Fruit fly (Drosophila melanogaster) whole organism, embryonic: ENCODE data around the gene beat-IIIc.

ENCODE experiments used
- Adf1 ChIP-seq: fragments of 200-800 bp; sonication (Bioruptor generic); IDR thresholded peaks from 2 replicates; pipeline ENCODE4 v1.3.6; 2022; ENCODE audit warnings: missing biosample characterization, missing genetic modification characterization
- Aef1 ChIP-seq: fragments of 200-800 bp; sonication (Bioruptor generic); IDR thresholded peaks from 3 replicates; pipeline ENCODE4 v1.3.6; 2022; ENCODE audit warnings: missing biosample characterization, missing genetic modification characterization
- CG12071 ChIP-seq: fragments of 200-800 bp; sonication (Bioruptor generic); optimal IDR thresholded peaks from 3 replicates; lab custom pipeline; 2018; ENCODE audit warnings: missing biosample characterization, mild to moderate bottlenecking, missing genetic modification characterization
- CG12942 ChIP-seq: fragments of 200-800 bp; sonication (Bioruptor generic); optimal IDR thresholded peaks from 3 replicates; lab custom pipeline; 2016; ENCODE audit warnings: missing biosample characterization, missing genetic modification characterization
- CG13296 ChIP-seq: fragments of 200-800 bp; sonication (Bioruptor generic); optimal IDR thresholded peaks from 3 replicates; lab custom pipeline; 2018; ENCODE audit warnings: missing biosample characterization, mild to moderate bottlenecking, missing genetic modification characterization
- CG15011 ChIP-seq: fragments of 200-800 bp; sonication (Bioruptor generic); optimal IDR thresholded peaks from 3 replicates; lab custom pipeline; 2018; ENCODE audit warnings: missing biosample characterization, mild to moderate bottlenecking, missing genetic modification characterization
- CG17186 ChIP-seq: fragments of 200-800 bp; sonication (Bioruptor generic); optimal IDR thresholded peaks from 3 replicates; lab custom pipeline; 2017; ENCODE audit warnings: missing biosample characterization, missing genetic modification reagents, missing genetic modification characterization
- CG17359 ChIP-seq: fragments of 200-800 bp; sonication (Bioruptor generic); optimal IDR thresholded peaks from 3 replicates; lab custom pipeline; 2018; ENCODE audit warnings: missing biosample characterization, mild to moderate bottlenecking, missing genetic modification characterization, moderate library complexity
- CG2199 ChIP-seq: fragments of 200-800 bp; sonication (Bioruptor generic); IDR thresholded peaks from 3 replicates; pipeline ENCODE4 v1.3.6; 2022; ENCODE audit warnings: missing biosample characterization, missing genetic modification characterization
- CG33213 ChIP-seq: fragments of 200-800 bp; sonication (Bioruptor generic); optimal IDR thresholded peaks from 3 replicates; lab custom pipeline; 2016; ENCODE audit warnings: missing biosample characterization, missing genetic modification characterization
- CG34376 ChIP-seq: fragments of 200-800 bp; sonication (Bioruptor generic); optimal IDR thresholded peaks from 2 replicates; lab custom pipeline; 2018; ENCODE audit warnings: missing biosample characterization, mild to moderate bottlenecking, missing genetic modification characterization
- CG4424 ChIP-seq: fragments of 200-800 bp; sonication (Bioruptor generic); optimal IDR thresholded peaks from 3 replicates; lab custom pipeline; 2016; ENCODE audit warnings: missing biosample characterization, missing genetic modification characterization
- CG7271 ChIP-seq: fragments of 200-800 bp; sonication (Bioruptor generic); optimal IDR thresholded peaks from 2 replicates; lab custom pipeline; 2018; ENCODE audit warnings: missing biosample characterization, mild to moderate bottlenecking, missing genetic modification characterization, moderate library complexity
- CG7745 ChIP-seq: fragments of 200-800 bp; sonication (Bioruptor generic); optimal IDR thresholded peaks from 2 replicates; lab custom pipeline; 2018; ENCODE audit warnings: missing biosample characterization, mild to moderate bottlenecking, missing genetic modification characterization, moderate library complexity
- CG9215 ChIP-seq: fragments of 200-800 bp; sonication (Bioruptor generic); IDR thresholded peaks from 2 replicates; pipeline ENCODE4 v1.3.6; 2022; ENCODE audit warnings: missing biosample characterization, missing genetic modification characterization
- CHES-1-like ChIP-seq: fragments of 200-800 bp; sonication (Bioruptor generic); optimal IDR thresholded peaks from 2 replicates; lab custom pipeline; 2016; ENCODE audit warnings: missing biosample characterization, missing genetic modification characterization
- CkIIα-i1 ChIP-seq: fragments of 200-800 bp; sonication (Bioruptor generic); IDR thresholded peaks from 2 replicates; pipeline ENCODE4 v1.3.6; 2022; ENCODE audit warnings: missing biosample characterization, missing genetic modification characterization
- Deaf1 ChIP-seq: fragments of 200-800 bp; optimal IDR thresholded peaks from 3 replicates; lab custom pipeline; 2019; ENCODE audit warnings: missing biosample characterization, mild to moderate bottlenecking, missing genetic modification characterization, moderate library complexity
- Dip2 ChIP-seq: fragments of 200-800 bp; sonication (Bioruptor generic); IDR thresholded peaks from 2 replicates; pipeline ENCODE4 v1.3.6; 2022; ENCODE audit warnings: missing biosample characterization, missing genetic modification characterization
- Dip3 ChIP-seq: fragments of 200-800 bp; sonication (Bioruptor generic); optimal IDR thresholded peaks from 3 replicates; lab custom pipeline; 2016; ENCODE audit warnings: missing biosample characterization, missing genetic modification characterization
- Elba2 ChIP-seq: fragments of 200-800 bp; sonication (Bioruptor generic); optimal IDR thresholded peaks from 3 replicates; lab custom pipeline; 2016; ENCODE audit warnings: missing biosample characterization, missing genetic modification characterization
- Fer3 ChIP-seq: fragments of 200-800 bp; sonication (Bioruptor generic); optimal IDR thresholded peaks from 2 replicates; lab custom pipeline; 2018; ENCODE audit warnings: missing biosample characterization, mild to moderate bottlenecking, missing genetic modification characterization, moderate library complexity
- HHEX ChIP-seq: fragments of 200-800 bp; sonication (Bioruptor generic); optimal IDR thresholded peaks from 3 replicates; lab custom pipeline; 2017; ENCODE audit warnings: missing biosample characterization, mild to moderate bottlenecking, missing genetic modification characterization, missing genetic modification reagents
- HmgD ChIP-seq: fragments of 200-800 bp; sonication (Bioruptor generic); optimal IDR thresholded peaks from 3 replicates; lab custom pipeline; 2016; ENCODE audit warnings: missing biosample characterization, missing genetic modification characterization
- HmgZ ChIP-seq: fragments of 200-800 bp; sonication (Bioruptor generic); optimal IDR thresholded peaks from 2 replicates; lab custom pipeline; 2018; ENCODE audit warnings: missing biosample characterization, mild to moderate bottlenecking, missing genetic modification characterization
- Hr78 ChIP-seq, 2 experiments: fragments of 200-800 bp in 1 of 2; fragments of >200 bp in 1 of 2; sonication (Bioruptor generic) in 1 of 2; optimal IDR thresholded peaks; 2 replicates each; lab custom pipeline; 2017 to 2019; ENCODE audit warnings: missing biosample characterization in 2 of 2, missing genetic modification characterization in 2 of 2, mild to moderate bottlenecking in 1 of 2, moderate library complexity in 1 of 2
- PHDP ChIP-seq: fragments of 200-800 bp; sonication (Bioruptor generic); optimal IDR thresholded peaks from 3 replicates; lab custom pipeline; 2018; ENCODE audit warnings: missing biosample characterization, mild to moderate bottlenecking, missing genetic modification characterization, moderate library complexity
- Pdp1 ChIP-seq, 2 experiments: fragments of 200-800 bp; sonication (Bioruptor generic); optimal IDR thresholded peaks; 3 replicates each; lab custom pipeline; 2016; ENCODE audit warnings: missing biosample characterization in 2 of 2, missing genetic modification characterization in 2 of 2, mild to moderate bottlenecking in 1 of 2, moderate library complexity in 1 of 2
- Ptx1 ChIP-seq: fragments of 200-800 bp; sonication (Bioruptor generic); IDR thresholded peaks from 2 replicates; pipeline ENCODE4 v1.3.6; 2022; ENCODE audit warnings: missing biosample characterization, missing genetic modification characterization
- Rfx ChIP-seq: fragments of 200-800 bp; sonication (Bioruptor generic); IDR thresholded peaks from 2 replicates; pipeline ENCODE4 v1.3.6; 2022; ENCODE audit warnings: missing biosample characterization, missing genetic modification characterization
- Sox100B ChIP-seq: fragments of 200-800 bp; sonication (Bioruptor generic); optimal IDR thresholded peaks from 3 replicates; lab custom pipeline; 2018; ENCODE audit warnings: missing biosample characterization, mild to moderate bottlenecking, missing genetic modification characterization
- Sox102F ChIP-seq: fragments of 200-800 bp; sonication (Bioruptor generic); optimal IDR thresholded peaks from 2 replicates; lab custom pipeline; 2018; ENCODE audit warnings: missing biosample characterization, mild to moderate bottlenecking, missing genetic modification characterization, moderate library complexity
- Sry-β ChIP-seq: fragments of 200-800 bp; sonication (Bioruptor generic); optimal IDR thresholded peaks from 2 replicates; lab custom pipeline; 2018; ENCODE audit warnings: missing biosample characterization, mild to moderate bottlenecking, missing genetic modification characterization, moderate library complexity
- Usf ChIP-seq: fragments of 200-800 bp; sonication (Bioruptor generic); optimal IDR thresholded peaks from 2 replicates; lab custom pipeline; 2017; ENCODE audit warnings: missing genotype, missing biosample characterization, missing genetic modification characterization
- ase ChIP-seq: fragments of 200-800 bp; sonication (Bioruptor generic); IDR thresholded peaks from 3 replicates; pipeline ENCODE4 v1.3.6; 2022; ENCODE audit warnings: missing biosample characterization, missing genetic modification characterization
- chn ChIP-seq: fragments of 200-800 bp; sonication (Bioruptor generic); optimal IDR thresholded peaks from 2 replicates; lab custom pipeline; 2016; ENCODE audit warnings: missing biosample characterization, missing genetic modification characterization
- crc ChIP-seq: fragments of 200-800 bp; sonication (Bioruptor generic); optimal IDR thresholded peaks from 2 replicates; lab custom pipeline; 2016; ENCODE audit warnings: missing biosample characterization, missing genetic modification characterization
- dmrt99B ChIP-seq: fragments of 200-800 bp; sonication (Bioruptor generic); optimal IDR thresholded peaks from 2 replicates; lab custom pipeline; 2018; ENCODE audit warnings: missing biosample characterization, mild to moderate bottlenecking, missing genetic modification characterization, moderate library complexity
- ems ChIP-seq: fragments of 200-800 bp; sonication (Bioruptor generic); optimal IDR thresholded peaks from 3 replicates; lab custom pipeline; 2016; ENCODE audit warnings: missing biosample characterization, missing genetic modification characterization
- eyg ChIP-seq: fragments of 200-800 bp; sonication (Bioruptor generic); optimal IDR thresholded peaks from 3 replicates; lab custom pipeline; 2016; ENCODE audit warnings: missing biosample characterization, missing genetic modification characterization
- fd102C ChIP-seq: fragments of 200-800 bp; sonication (Bioruptor generic); optimal IDR thresholded peaks from 2 replicates; lab custom pipeline; 2018; ENCODE audit warnings: missing biosample characterization, mild to moderate bottlenecking, missing genetic modification characterization, moderate library complexity
- gcm2 ChIP-seq: fragments of 200-800 bp; sonication (Bioruptor generic); optimal IDR thresholded peaks from 2 replicates; lab custom pipeline; 2016; ENCODE audit warnings: missing biosample characterization, missing genetic modification characterization
- hb ChIP-seq: fragments of 200-800 bp; sonication (Bioruptor generic); IDR thresholded peaks from 3 replicates; pipeline ENCODE4 v1.3.6; 2022; ENCODE audit warnings: missing biosample characterization, missing genetic modification characterization; ENCODE audit not compliant: partially characterized antibody
- inv ChIP-seq: fragments of 200-800 bp; sonication (Bioruptor generic); IDR thresholded peaks from 2 replicates; pipeline ENCODE4 v1.3.6; 2022; ENCODE audit warnings: missing biosample characterization, missing genetic modification characterization; ENCODE audit not compliant: partially characterized antibody
- kah ChIP-seq: fragments of 200-800 bp; sonication (Bioruptor generic); optimal IDR thresholded peaks from 2 replicates; lab custom pipeline; 2018; ENCODE audit warnings: missing biosample characterization, mild to moderate bottlenecking, missing genetic modification characterization
- knrl ChIP-seq: fragments of 200-800 bp; sonication (Bioruptor generic); IDR thresholded peaks from 3 replicates; pipeline ENCODE4 v1.3.6; 2022; ENCODE audit warnings: missing biosample characterization, missing genetic modification characterization; ENCODE audit not compliant: partially characterized antibody
- ro ChIP-seq: fragments of 200-800 bp; sonication (Bioruptor generic); IDR thresholded peaks from 2 replicates; pipeline ENCODE4 v1.3.6; 2022; ENCODE audit warnings: missing biosample characterization, missing genetic modification characterization
- row ChIP-seq: fragments of 200-800 bp; sonication (Bioruptor generic); IDR thresholded peaks from 3 replicates; pipeline ENCODE4 v1.3.6; 2022; ENCODE audit warnings: missing biosample characterization, missing genetic modification characterization
- sqz ChIP-seq: fragments of 200-800 bp; sonication (Bioruptor generic); optimal IDR thresholded peaks from 3 replicates; lab custom pipeline; 2018; ENCODE audit warnings: missing biosample characterization, mild to moderate bottlenecking, missing genetic modification characterization
- usp ChIP-seq: fragments of >200 bp; optimal IDR thresholded peaks from 2 replicates; lab custom pipeline; 2017; ENCODE audit warnings: missing biosample characterization, missing genetic modification characterization
- wdn ChIP-seq: fragments of 200-800 bp; sonication (Bioruptor generic); IDR thresholded peaks from 2 replicates; pipeline ENCODE4 v1.3.6; 2022; ENCODE audit warnings: missing biosample characterization, missing genetic modification characterization
- zf30C ChIP-seq: fragments of 200-800 bp; sonication (Bioruptor generic); optimal IDR thresholded peaks from 3 replicates; lab custom pipeline; 2018; ENCODE audit warnings: missing biosample characterization, mild to moderate bottlenecking, missing genetic modification characterization

The beat-IIIc gene

DNA sequence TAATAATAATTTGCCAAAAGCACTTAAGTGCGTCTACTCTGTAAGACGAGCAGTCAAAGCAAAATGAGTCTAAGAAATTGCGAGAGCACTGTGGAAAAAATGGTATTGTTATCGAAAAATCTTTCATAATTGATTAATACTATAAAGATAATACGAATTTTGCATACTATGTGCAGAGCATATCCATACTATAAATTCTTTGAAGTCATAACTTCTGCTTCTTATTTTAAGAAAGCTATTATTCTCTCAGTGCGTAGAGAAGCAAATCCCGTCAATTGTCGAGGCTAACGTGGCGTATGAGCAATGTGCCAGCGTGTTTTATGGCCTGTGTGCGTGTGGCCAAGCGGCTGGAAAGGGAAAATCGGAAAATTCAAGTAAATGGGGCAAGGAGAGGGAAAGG is 100.9 kb downstream of the beat-IIIc start (continued):
- TF ChIP-seq wdn (GFP tag; lab: Robert Waterston, UW) (no peak), eyg (GFP tag; lab: Kevin White, UChicago) (no peak), Dip2 (no peak), knrl (GFP tag; lab: Robert Waterston, UW) (no peak), sqz (GFP tag; lab: Kevin White, UChicago) (no peak), CG33213 (GFP tag; lab: Kevin White, UChicago) (no peak), CG9215 (no peak), CG34376 (GFP tag; lab: Kevin White, UChicago) (no peak), Rfx (GFP tag; lab: Robert Waterston, UW) (0 out of 2 replicates have a peak, but pooled peaks have one; percentile 11), row (GFP tag; lab: Robert Waterston, UW) (peak; percentile 56), ase (GFP tag; lab: Robert Waterston, UW) (no peak), Sry-β (GFP tag; lab: Kevin White, UChicago) (no peak), CG7745 (tag; lab: Kevin White, UChicago) (no peak), CG7271 (tag; lab: Kevin White, UChicago) (no peak), Adf1 (GFP tag; lab: Robert Waterston, UW) (no peak), inv (GFP tag; lab: Robert Waterston, UW) (no peak), Deaf1 (tag; lab: Kevin White, UChicago) (no peak), Aef1 (no peak; the same call in 2 of the 3 replicates), Dip3 (GFP tag; lab: Kevin White, UChicago) (no peak), usp (GFP tag; lab: Kevin White, UChicago) (no peak), zf30C (no peak), HmgD (GFP tag; lab: Kevin White, UChicago) (no peak), Ptx1 (GFP tag; lab: Robert Waterston, UW) (peak; percentile 34; the same call in 1 of the 2 replicates), CHES-1-like (GFP tag; lab: Kevin White, UChicago) (no peak), CG2199 (GFP tag; lab: Robert Waterston, UW) (no peak), HHEX (peak; percentile 18), ems (no peak), HmgZ (no peak), CG17359 (tag; lab: Kevin White, UChicago) (peak; percentile 36), gcm2 (GFP tag; lab: Kevin White, UChicago) (no peak), hb (no peak), Sox102F (peak; percentile 25), CG15011 (no peak), CG13296 (GFP tag; lab: Kevin White, UChicago) (peak; percentile 33), CG17186 (no peak), kah (GFP tag; lab: Kevin White, UChicago) (no peak), Usf (GFP tag; lab: Kevin White, UChicago) (no peak), Elba2 (GFP tag; lab: Kevin White, UChicago) (no peak), fd102C (GFP tag; lab: Kevin White, UChicago) (no peak), ro (GFP tag; lab: Robert Waterston, UW) (no peak), chn (GFP tag; lab: Kevin White, UChicago) (no peak), Pdp1 (GFP tag; optimal IDR thresholded peaks at IDR 0.05; lab: Kevin White, UChicago) (no peak), CG4424 (GFP tag; lab: Kevin White, UChicago) (no peak), PHDP (tag; lab: Kevin White, UChicago) (peak; percentile 6), Hr78 (GFP tag; optimal IDR thresholded peaks at IDR 0.05; lab: Kevin White, UChicago) (no peak), crc (no peak), Fer3 (tag; lab: Kevin White, UChicago) (peak; percentile 6), CkIIα-i1 (GFP tag; lab: Robert Waterston, UW) (no peak), Sox100B (GFP tag; lab: Kevin White, UChicago) (no peak), dmrt99B (peak; percentile 49), CG12942 (GFP tag; lab: Kevin White, UChicago) (no peak), CG12071 (GFP tag; lab: Kevin White, UChicago) (no peak)
